Fruit fly (Drosophila melanogaster): ENCODE results near the gene CG6650.
A peak's percentile ranks its signal among the peaks of the same experiment; 100 is the strongest.

Gene CG6650

DNA sequence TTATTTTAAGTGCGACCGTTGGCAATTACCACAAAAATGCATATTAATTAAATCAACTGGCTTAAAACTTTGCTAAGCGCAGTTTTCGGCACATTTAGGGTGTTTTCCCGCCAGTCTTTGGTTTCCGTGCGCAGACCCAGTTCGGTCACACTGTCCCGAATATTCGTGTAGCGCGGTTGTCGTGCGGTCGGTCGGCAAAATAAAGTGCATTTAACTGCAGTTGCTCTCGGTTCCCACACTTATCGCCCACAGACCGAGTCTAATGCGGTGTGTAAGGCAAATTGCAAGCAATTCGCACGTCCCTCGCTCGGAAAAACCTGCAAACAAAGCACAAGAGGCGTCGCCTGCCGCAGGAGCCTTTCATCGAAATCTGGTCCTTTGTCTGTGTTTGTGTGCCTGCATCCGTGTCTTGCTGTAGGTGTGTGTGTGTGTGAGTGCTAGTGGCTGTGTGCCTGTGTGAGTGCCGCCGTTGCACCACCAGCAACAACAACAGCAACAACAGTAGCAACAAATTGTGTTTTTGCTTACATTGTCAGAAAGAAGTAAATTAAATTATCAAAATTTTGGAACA, 21.9 kb downstream of the CG6650 start, which contains the start of the genes CG13484 and Frl (continued):
- TF ChIP-seq Hmx (GFP tag; optimal IDR thresholded peaks at IDR 0.05): no peak
- TF ChIP-seq nerfin-1 (tag; optimal IDR thresholded peaks at IDR 0.05): peak; percentile 26
- peak; percentile 39 for TF ChIP-seq Bdp1 (GFP tag; optimal IDR thresholded peaks at IDR 0.05)
- no peak for TF ChIP-seq CG2129 (GFP tag; IDR thresholded peaks at IDR 0.05; ENCODE audit: partially characterized antibody)
- peak; percentile 1 for TF ChIP-seq Sry-β (GFP tag; optimal IDR thresholded peaks at IDR 0.05)
- TF ChIP-seq otp (GFP tag; IDR thresholded peaks at IDR 0.05): peak; percentile 55; the same call in 1 of the 3 replicates
- peak; percentile 29; the same call in 1 of the 2 replicates for TF ChIP-seq NFAT (GFP tag; IDR thresholded peaks at IDR 0.05)
- no peak for TF ChIP-seq Kr (GFP tag; optimal IDR thresholded peaks at IDR 0.05)
- TF ChIP-seq dysf (GFP tag; IDR thresholded peaks at IDR 0.05): peak; percentile 27; the same call in 1 of the 3 replicates
- TF ChIP-seq gt (GFP tag; IDR thresholded peaks at IDR 0.05): no peak
- no peak for TF ChIP-seq MTF-1 (GFP tag; optimal IDR thresholded peaks at IDR 0.05; ENCODE audit: borderline replicate concordance)
- no peak; the same call in 1 of the 2 replicates for TF ChIP-seq Dref (GFP tag; IDR thresholded peaks at IDR 0.05)
- peak; percentile 43 for TF ChIP-seq CG2712 (tag; optimal IDR thresholded peaks at IDR 0.05)
- TF ChIP-seq tll (GFP tag; optimal IDR thresholded peaks at IDR 0.05): peak in 1 of 2 experiments; percentile 46
- peak; percentile 4 for TF ChIP-seq CG12219 (GFP tag; optimal IDR thresholded peaks at IDR 0.05)
- TF ChIP-seq MBD-R2 (GFP tag; IDR thresholded peaks at IDR 0.05): peak; percentile 97
- TF ChIP-seq HHEX (GFP tag; optimal IDR thresholded peaks at IDR 0.05): no peak
- peak; percentile 90 for TF ChIP-seq CG31441 (GFP tag; IDR thresholded peaks at IDR 0.05)
- peak; percentile 13; the same call in 1 of the 2 replicates for TF ChIP-seq lmd (GFP tag; IDR thresholded peaks at IDR 0.05)
- TF ChIP-seq lilli (GFP tag; optimal IDR thresholded peaks at IDR 0.05): no peak
- TF ChIP-seq CG8290 (GFP tag; optimal IDR thresholded peaks at IDR 0.05): no peak
- TF ChIP-seq CG8290 (tag; optimal IDR thresholded peaks at IDR 0.05): peak; percentile 37 to 89
- no peak for TF ChIP-seq HLH3B (GFP tag; IDR thresholded peaks at IDR 0.05)
- peak; percentile 2 for TF ChIP-seq CG7745 (tag; optimal IDR thresholded peaks at IDR 0.05)
- no peak for TF ChIP-seq org-1 (GFP tag; optimal IDR thresholded peaks at IDR 0.05)
- peak; percentile 82 for TF ChIP-seq Sin3A (optimal IDR thresholded peaks at IDR 0.05)
- peak; percentile 85 for TF ChIP-seq Ets65A (GFP tag)
- peak; percentile 75 for TF ChIP-seq CG3847 (GFP tag; IDR thresholded peaks at IDR 0.05)
- TF ChIP-seq C15 (GFP tag; IDR thresholded peaks at IDR 0.05): no peak
- TF ChIP-seq CG13123 (GFP tag; optimal IDR thresholded peaks at IDR 0.05): no peak
- TF ChIP-seq insv (GFP tag; optimal IDR thresholded peaks at IDR 0.05): peak in 1 of 2 experiments; percentile 11
- TF ChIP-seq BEAF-32 (GFP tag; optimal IDR thresholded peaks at IDR 0.05): peak; percentile 55
- TF ChIP-seq Hr51 (GFP tag; optimal IDR thresholded peaks at IDR 0.05): peak in 1 of 2 experiments; percentile 16
- TF ChIP-seq gcm (GFP tag; optimal IDR thresholded peaks at IDR 0.05): peak; percentile 39
- no peak for TF ChIP-seq dan (GFP tag; IDR thresholded peaks at IDR 0.05)
- TF ChIP-seq Mrtf (GFP tag; IDR thresholded peaks at IDR 0.05): no peak
- TF ChIP-seq CG1647 (GFP tag; optimal IDR thresholded peaks at IDR 0.05): peak; percentile 40
- TF ChIP-seq Dfd (GFP tag; optimal IDR thresholded peaks at IDR 0.05): no peak
- TF ChIP-seq jumu (GFP tag; optimal IDR thresholded peaks at IDR 0.05): peak; percentile 47
- peak; percentile 26 for TF ChIP-seq gro (GFP tag; optimal IDR thresholded peaks at IDR 0.05)
- peak; percentile 63 for TF ChIP-seq CG17829 (tag; optimal IDR thresholded peaks at IDR 0.05)
- TF ChIP-seq fru (optimal IDR thresholded peaks at IDR 0.05): no peak
- peak; percentile 62; the same call in 1 of the 2 replicates for TF ChIP-seq sob (GFP tag; IDR thresholded peaks at IDR 0.05)
- TF ChIP-seq btn (GFP tag; optimal IDR thresholded peaks at IDR 0.05): no peak
- peak; percentile 20 for TF ChIP-seq CG5180 (GFP tag; optimal IDR thresholded peaks at IDR 0.05)
- no peak; the same call in 2 of the 3 replicates for TF ChIP-seq knrl (GFP tag; IDR thresholded peaks at IDR 0.05; ENCODE audit: partially characterized antibody)
- TF ChIP-seq Hr78 (GFP tag; optimal IDR thresholded peaks at IDR 0.05): no peak
- peak; percentile 24 for TF ChIP-seq CG5245 (GFP tag; optimal IDR thresholded peaks at IDR 0.05)
- TF ChIP-seq Aef1 (GFP tag; IDR thresholded peaks at IDR 0.05): no peak
- no peak for TF ChIP-seq Lpt (GFP tag; optimal IDR thresholded peaks at IDR 0.05)
- TF ChIP-seq CG8359 (GFP tag; optimal IDR thresholded peaks at IDR 0.05; ENCODE audit: borderline replicate concordance): no peak

Data from whole organism, embryonic.